Worm (Caenorhabditis elegans) whole organism, L4 larva: ENCODE measurements around the gene R04F11.3.

ENCODE experiments used
- ceh-82 ChIP-seq: sonication (generic microtip); optimal IDR thresholded peaks from 2 replicates; lab custom pipeline; 2017; ENCODE audit warnings: missing biosample characterization, missing genetic modification characterization
- ces-1 ChIP-seq: fragments of 150-350 bp; sonication (generic microtip); optimal IDR thresholded peaks from 4 replicates; lab custom pipeline; 2014; ENCODE audit warnings: missing biosample characterization, missing genetic modification reagents, missing genetic modification characterization
- daf-12 ChIP-seq: fragments of 150-350 bp; optimal IDR thresholded peaks from 2 replicates; lab custom pipeline; 2014; ENCODE audit warnings: missing biosample characterization, missing genetic modification reagents, missing genetic modification characterization
- hlh-30 ChIP-seq: sonication (generic microtip); optimal IDR thresholded peaks from 2 replicates; lab custom pipeline; 2017; ENCODE audit warnings: antibody characterized with exemption, mild to moderate bottlenecking, missing genetic modification characterization, missing compliant biosample characterization; ENCODE audit not compliant: insufficient read depth
- madf-9 ChIP-seq: fragments of 200-800 bp; sonication (Bioruptor generic); conservative IDR thresholded peaks from 2 replicates; pipeline ENCODE4 v1.3.6; 2022; ENCODE audit warnings: missing genetic modification reagents, missing genetic modification characterization, missing compliant biosample characterization

ce11 chrV:12357632-12358031 is 40.7 kb upstream of the R04F11.3 start:
- TF ChIP-seq daf-12 (tag; lab: Kevin White, UChicago) = no peak
- no peak for TF ChIP-seq hlh-30
- no peak for TF ChIP-seq ces-1 (GFP tag; lab: Kevin White, UChicago)
- no peak for TF ChIP-seq madf-9 (GFP tag; lab: Robert Waterston, UW)
- TF ChIP-seq ceh-82 (tag; lab: Kevin White, UChicago) = no peak
